Fruit fly (Drosophila melanogaster) whole organism, prepupa: Measurements from ENCODE around the gene Gbp3.

ENCODE experiments used
- CG10631 ChIP-seq: fragments of 200-800 bp; sonication (Bioruptor generic); optimal IDR thresholded peaks from 2 replicates; lab custom pipeline; 2016; ENCODE audit warnings: missing biosample characterization, missing genetic modification characterization
- CG10669 ChIP-seq: fragments of 200-800 bp; sonication (Bioruptor generic); optimal IDR thresholded peaks from 3 replicates; lab custom pipeline; 2018; ENCODE audit warnings: missing biosample characterization, mild to moderate bottlenecking, missing genetic modification characterization, moderate library complexity
- CG11294 ChIP-seq: fragments of 200-800 bp; sonication (Bioruptor generic); IDR thresholded peaks from 2 replicates; pipeline ENCODE4 v1.3.6; 2022; ENCODE audit warnings: missing biosample characterization, missing genetic modification characterization
- CG11762 ChIP-seq: fragments of 200-800 bp; sonication (Bioruptor generic); optimal IDR thresholded peaks from 3 replicates; lab custom pipeline; 2016; ENCODE audit warnings: missing biosample characterization, missing genetic modification characterization; ENCODE audit not compliant: insufficient read depth
- CG11902 ChIP-seq: fragments of 200-800 bp; sonication (Bioruptor generic); optimal IDR thresholded peaks from 3 replicates; lab custom pipeline; 2016; ENCODE audit warnings: missing biosample characterization, missing genetic modification characterization
- CG15336 ChIP-seq: fragments of 200-800 bp; sonication (Bioruptor generic); IDR thresholded peaks from 2 replicates; pipeline ENCODE4 v1.3.6; 2022; ENCODE audit warnings: missing biosample characterization, missing genetic modification characterization
- CG16779 ChIP-seq: fragments of 200-800 bp; sonication (Bioruptor generic); optimal IDR thresholded peaks from 3 replicates; lab custom pipeline; 2017; ENCODE audit warnings: missing biosample characterization, mild to moderate bottlenecking, missing genetic modification characterization
- CG31627 ChIP-seq: fragments of 200-800 bp; sonication (Bioruptor generic); optimal IDR thresholded peaks from 3 replicates; lab custom pipeline; 2016; ENCODE audit warnings: missing biosample characterization, missing genetic modification characterization
- CG34406 ChIP-seq: fragments of 200-800 bp; sonication (Bioruptor generic); optimal IDR thresholded peaks from 3 replicates; lab custom pipeline; 2016; ENCODE audit warnings: missing biosample characterization, missing genetic modification characterization
- CG3919 ChIP-seq: fragments of 200-800 bp; sonication (Bioruptor generic); optimal IDR thresholded peaks from 3 replicates; lab custom pipeline; 2016; ENCODE audit warnings: missing biosample characterization, missing genetic modification characterization
- CG6163 ChIP-seq: fragments of 200-800 bp; sonication (Bioruptor generic); IDR thresholded peaks from 3 replicates; pipeline ENCODE4 v1.3.6; 2022; ENCODE audit warnings: missing biosample characterization, missing genetic modification characterization
- CG6276 ChIP-seq: fragments of 200-800 bp; sonication (Bioruptor generic); optimal IDR thresholded peaks from 2 replicates; lab custom pipeline; 2017; ENCODE audit warnings: missing biosample characterization, mild to moderate bottlenecking, missing genetic modification characterization
- CG6792 ChIP-seq: fragments of 200-800 bp; sonication (Bioruptor generic); optimal IDR thresholded peaks from 3 replicates; lab custom pipeline; 2016; ENCODE audit warnings: missing biosample characterization, missing genetic modification characterization
- CG6808 ChIP-seq: fragments of 200-800 bp; sonication (Bioruptor generic); optimal IDR thresholded peaks from 3 replicates; lab custom pipeline; 2017; ENCODE audit warnings: missing biosample characterization, missing genetic modification characterization, mild to moderate bottlenecking, moderate library complexity, missing genetic modification reagents
- CG7368 ChIP-seq: fragments of 200-800 bp; sonication (Bioruptor generic); optimal IDR thresholded peaks from 3 replicates; lab custom pipeline; 2016; ENCODE audit warnings: missing biosample characterization, missing genetic modification characterization
- CG8119 ChIP-seq: fragments of 200-800 bp; sonication (Bioruptor generic); IDR thresholded peaks from 3 replicates; pipeline ENCODE4 v1.3.6; 2022; ENCODE audit warnings: missing biosample characterization, missing genetic modification characterization
- CG8319 ChIP-seq: fragments of 200-800 bp; sonication (Bioruptor generic); optimal IDR thresholded peaks from 3 replicates; lab custom pipeline; 2016; ENCODE audit warnings: missing biosample characterization, missing genetic modification characterization
- CG8632 ChIP-seq: fragments of 200-800 bp; sonication (Bioruptor generic); optimal IDR thresholded peaks from 3 replicates; lab custom pipeline; 2016; ENCODE audit warnings: missing biosample characterization, missing genetic modification characterization
- CG9139 ChIP-seq: fragments of 200-800 bp; sonication (Bioruptor generic); optimal IDR thresholded peaks from 3 replicates; lab custom pipeline; 2017; ENCODE audit warnings: missing biosample characterization, mild to moderate bottlenecking, missing genetic modification characterization
- Eip75B ChIP-seq: fragments of 200-800 bp; sonication (Bioruptor generic); optimal IDR thresholded peaks from 3 replicates; lab custom pipeline; 2016; ENCODE audit warnings: missing biosample characterization, missing genetic modification characterization
- Eip78C ChIP-seq: fragments of 200-800 bp; sonication (Bioruptor generic); peaks from one replicate; lab custom pipeline; 2016; ENCODE audit warnings: missing biosample characterization, missing genetic modification characterization
- Ets21C ChIP-seq: fragments of 200-800 bp; sonication (Bioruptor generic); optimal IDR thresholded peaks from 3 replicates; lab custom pipeline; 2016; ENCODE audit warnings: missing biosample characterization, missing genetic modification characterization
- Hr38 ChIP-seq: sonication (Bioruptor generic); optimal IDR thresholded peaks from 2 replicates; lab custom pipeline; 2016; ENCODE audit warnings: missing biosample characterization, missing genetic modification characterization
- Hr39 ChIP-seq: fragments of 200-800 bp; sonication (Bioruptor generic); optimal IDR thresholded peaks from 2 replicates; lab custom pipeline; 2016; ENCODE audit warnings: missing biosample characterization, missing genetic modification characterization
- Hr4 ChIP-seq: fragments of 200-800 bp; sonication (Bioruptor generic); optimal IDR thresholded peaks from 3 replicates; lab custom pipeline; 2016; ENCODE audit warnings: missing biosample characterization, missing genetic modification characterization
- Lpt ChIP-seq: fragments of 200-800 bp; sonication (Bioruptor generic); optimal IDR thresholded peaks from 3 replicates; lab custom pipeline; 2016; ENCODE audit warnings: missing biosample characterization, missing genetic modification characterization
- OdsH ChIP-seq: fragments of 200-800 bp; sonication (Bioruptor generic); optimal IDR thresholded peaks from 3 replicates; lab custom pipeline; 2016; ENCODE audit warnings: missing biosample characterization, missing genetic modification characterization
- Sox14 ChIP-seq: fragments of 200-800 bp; sonication (Bioruptor generic); optimal IDR thresholded peaks from 3 replicates; lab custom pipeline; 2016; ENCODE audit warnings: missing biosample characterization, missing genetic modification characterization
- Sox15 ChIP-seq: fragments of 200-800 bp; sonication (Bioruptor generic); optimal IDR thresholded peaks from 3 replicates; lab custom pipeline; 2016; ENCODE audit warnings: missing biosample characterization, missing genetic modification characterization
- achi ChIP-seq: fragments of 200-800 bp; sonication (Bioruptor generic); optimal IDR thresholded peaks from 3 replicates; lab custom pipeline; 2016; ENCODE audit warnings: missing biosample characterization, missing genetic modification characterization
- acj6 ChIP-seq: fragments of 200-800 bp; sonication (Bioruptor generic); optimal IDR thresholded peaks from 3 replicates; lab custom pipeline; 2016; ENCODE audit warnings: missing biosample characterization, missing genetic modification characterization
- esn ChIP-seq: fragments of 200-800 bp; sonication (Bioruptor generic); optimal IDR thresholded peaks from 2 replicates; lab custom pipeline; 2016; ENCODE audit warnings: missing biosample characterization, mild to moderate bottlenecking, missing genetic modification characterization, moderate library complexity
- fd59A ChIP-seq: fragments of 200-800 bp; sonication (Bioruptor generic); optimal IDR thresholded peaks from 2 replicates; lab custom pipeline; 2017; ENCODE audit warnings: missing biosample characterization, mild to moderate bottlenecking, missing genetic modification characterization, missing genetic modification reagents
- fd85E ChIP-seq: fragments of 200-800 bp; sonication (Bioruptor generic); optimal IDR thresholded peaks from 3 replicates; lab custom pipeline; 2016; ENCODE audit warnings: missing biosample characterization, missing genetic modification characterization
- lz ChIP-seq: fragments of 200-800 bp; sonication (Bioruptor generic); optimal IDR thresholded peaks from 3 replicates; lab custom pipeline; 2016; ENCODE audit warnings: missing biosample characterization, missing genetic modification characterization
- net ChIP-seq: fragments of 200-800 bp; sonication (Bioruptor generic); optimal IDR thresholded peaks from 3 replicates; lab custom pipeline; 2016; ENCODE audit warnings: missing biosample characterization, missing genetic modification characterization
- pdm3 ChIP-seq: fragments of 200-800 bp; sonication (Bioruptor generic); optimal IDR thresholded peaks from 3 replicates; lab custom pipeline; 2016; ENCODE audit warnings: missing biosample characterization, missing genetic modification characterization
- salr ChIP-seq, 2 experiments: fragments of 200-800 bp; sonication (Bioruptor generic); optimal IDR thresholded peaks; 3 replicates each; lab custom pipeline; 2016 to 2018; ENCODE audit warnings: missing biosample characterization in 2 of 2, missing genetic modification characterization in 2 of 2, mild to moderate bottlenecking in 1 of 2
- spab ChIP-seq: fragments of 200-800 bp; sonication (Bioruptor generic); optimal IDR thresholded peaks from 2 replicates; lab custom pipeline; 2017; ENCODE audit warnings: missing biosample characterization, mild to moderate bottlenecking, missing genetic modification characterization, missing genetic modification reagents
- svp ChIP-seq: fragments of 200-800 bp; sonication (Bioruptor generic); peaks from one replicate; lab custom pipeline; 2016; ENCODE audit warnings: missing biosample characterization, missing genetic modification characterization
- topi ChIP-seq: fragments of 200-800 bp; sonication (Bioruptor generic); optimal IDR thresholded peaks from 3 replicates; lab custom pipeline; 2016; ENCODE audit warnings: missing biosample characterization, missing genetic modification characterization
- vri ChIP-seq: fragments of 200-800 bp; sonication (Bioruptor generic); optimal IDR thresholded peaks from 3 replicates; lab custom pipeline; 2016; ENCODE audit warnings: missing biosample characterization, mild to moderate bottlenecking, missing genetic modification characterization

The Gbp3 gene

DNA sequence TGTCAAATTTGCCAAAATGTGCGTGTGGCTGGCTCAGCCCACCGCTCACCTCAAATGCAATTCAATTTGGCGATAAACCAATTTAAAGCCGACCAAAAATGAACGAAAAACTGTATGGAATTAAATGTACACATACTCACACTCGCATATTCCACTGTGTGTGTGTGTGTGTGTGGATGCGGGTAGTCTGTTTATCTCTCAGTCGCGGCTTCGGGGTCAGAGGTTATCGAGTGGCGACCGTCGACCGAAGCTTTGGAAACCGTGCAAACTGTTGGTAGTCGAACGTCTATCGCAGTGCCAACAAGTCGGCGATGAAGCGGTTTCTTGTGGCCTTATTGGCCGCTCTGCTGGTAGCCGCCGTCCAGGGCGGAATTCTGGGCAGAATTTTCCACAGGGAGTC lies at the start of gene Gbp3:
TSS of gene Gbp3 (plus strand) at position 274 of the 400 bp plus-strand sequence.
- TF ChIP-seq svp (GFP tag; lab: Kevin White, UChicago) (peak; percentile 98), topi (GFP tag; lab: Kevin White, UChicago) (no peak), CG34406 (no peak), pdm3 (GFP tag; lab: Kevin White, UChicago) (no peak)

DNA sequence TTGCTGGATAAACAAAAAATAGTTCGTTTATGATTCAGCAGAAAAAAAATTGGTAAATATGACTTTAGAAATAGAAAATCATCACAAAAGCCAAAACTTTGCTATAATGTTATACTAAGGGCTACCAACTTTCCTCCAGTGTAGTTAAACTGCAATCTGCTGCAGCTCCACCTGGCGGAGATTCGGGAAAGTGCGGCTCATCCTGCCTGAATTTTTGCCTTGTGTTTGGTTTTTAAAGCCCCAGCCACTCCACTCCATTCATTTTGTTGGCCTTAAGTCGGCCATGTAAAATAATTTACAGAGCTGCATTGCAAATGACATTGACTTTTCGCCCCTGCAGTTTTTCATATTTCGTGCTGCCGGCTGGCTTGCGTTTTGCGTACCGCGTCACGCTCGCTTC lies 11.8 kb upstream of the Gbp3 start:
- TF ChIP-seq OdsH = no peak
- no peak for TF ChIP-seq achi
- TF ChIP-seq fd85E (GFP tag; lab: Kevin White, UChicago) = no peak
- no peak for TF ChIP-seq Hr4 (GFP tag; lab: Kevin White, UChicago)
- TF ChIP-seq CG8319 (GFP tag; lab: Kevin White, UChicago) = no peak
- TF ChIP-seq pdm3 (GFP tag; lab: Kevin White, UChicago) = no peak
- TF ChIP-seq salr (GFP tag; optimal IDR thresholded peaks at IDR 0.05; lab: Kevin White, UChicago) = no peak
- TF ChIP-seq CG9139 (GFP tag; lab: Kevin White, UChicago) = no peak
- no peak for TF ChIP-seq acj6 (GFP tag; lab: Kevin White, UChicago)
- TF ChIP-seq Sox15 (GFP tag; lab: Kevin White, UChicago) = no peak
- TF ChIP-seq CG31627 (GFP tag; lab: Kevin White, UChicago) = no peak
- no peak for TF ChIP-seq CG6163 (GFP tag; lab: Robert Waterston, UW)
- TF ChIP-seq Eip75B = no peak
- peak; percentile 21 for TF ChIP-seq CG10669 (GFP tag; lab: Kevin White, UChicago)
- peak; percentile 7 for TF ChIP-seq Hr39 (GFP tag; lab: Kevin White, UChicago)
- TF ChIP-seq net (GFP tag; lab: Kevin White, UChicago) = no peak
- TF ChIP-seq Ets21C (GFP tag; lab: Kevin White, UChicago) = no peak
- no peak for TF ChIP-seq CG6792 (GFP tag; lab: Kevin White, UChicago)
- peak; percentile 66 for TF ChIP-seq Eip78C
- no peak for TF ChIP-seq fd59A (GFP tag; lab: Kevin White, UChicago)
- TF ChIP-seq CG11902 = no peak
- no peak for TF ChIP-seq CG8119 (GFP tag; lab: Robert Waterston, UW)
- TF ChIP-seq Sox14 (GFP tag; lab: Kevin White, UChicago) = no peak
- no peak for TF ChIP-seq Lpt

DNA sequence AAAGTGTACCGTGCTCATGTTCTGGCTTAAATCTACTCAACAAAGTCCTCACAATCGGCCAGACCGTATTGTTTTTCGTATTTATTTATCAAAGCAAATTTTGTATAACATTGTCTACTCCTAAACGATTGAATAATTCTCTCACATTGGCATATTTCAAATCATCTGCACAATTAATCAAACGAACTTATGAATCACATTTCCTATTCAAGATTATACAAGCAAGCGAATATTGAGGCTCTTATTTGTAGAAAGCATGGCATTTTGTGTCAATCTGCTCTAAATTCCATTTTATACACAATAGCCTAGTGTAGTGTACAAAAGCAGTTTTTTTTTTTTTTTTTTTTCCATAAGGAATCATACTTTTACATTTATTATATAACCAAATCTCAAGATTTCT lies 11.1 kb upstream of the Gbp3 start, which contains the start of gene Tpl94D:
TSS of gene Tpl94D (plus strand) at position 301 of the 400 bp plus-strand sequence.
- TF ChIP-seq Hr38 = no peak
- TF ChIP-seq CG8632 (GFP tag; lab: Kevin White, UChicago) = no peak
- TF ChIP-seq CG16779 = no peak
- TF ChIP-seq CG11762 (GFP tag; lab: Kevin White, UChicago) = no peak
- no peak for TF ChIP-seq svp (GFP tag; lab: Kevin White, UChicago)
- TF ChIP-seq esn (GFP tag; lab: Kevin White, UChicago) = no peak
- no peak for TF ChIP-seq CG10669 (GFP tag; lab: Kevin White, UChicago)
- TF ChIP-seq CG15336 (GFP tag; lab: Robert Waterston, UW) = no peak
- TF ChIP-seq CG10631 (GFP tag; lab: Kevin White, UChicago) = no peak
- no peak for TF ChIP-seq lz
- no peak for TF ChIP-seq CG3919 (GFP tag; lab: Kevin White, UChicago)
- no peak for TF ChIP-seq CG6276 (GFP tag; lab: Kevin White, UChicago)
- TF ChIP-seq CG11294 (GFP tag; lab: Robert Waterston, UW) = no peak
- TF ChIP-seq spab (GFP tag; lab: Kevin White, UChicago) = no peak
- TF ChIP-seq CG8319 (GFP tag; lab: Kevin White, UChicago) = no peak
- TF ChIP-seq fd85E (GFP tag; lab: Kevin White, UChicago) = no peak
- TF ChIP-seq CG6808 (GFP tag; lab: Kevin White, UChicago) = no peak
- no peak for TF ChIP-seq vri (GFP tag; lab: Kevin White, UChicago)
- no peak for TF ChIP-seq CG7368 (GFP tag; lab: Kevin White, UChicago)
